Worm (Caenorhabditis elegans) whole organism, mixed stage, embryonic: Measurements from ENCODE around the gene mrpl-49.

ENCODE experiments used
- bed-3 ChIP-seq: fragments of 200-800 bp; sonication (Bioruptor generic); optimal IDR thresholded peaks from 3 replicates; lab custom pipeline; 2018; ENCODE audit warnings: mild to moderate bottlenecking, missing genetic modification characterization, moderate library complexity, missing compliant biosample characterization
- blmp-1 ChIP-seq: fragments of 150-350 bp; optimal IDR thresholded peaks from 2 replicates; lab custom pipeline; 2014; ENCODE audit warnings: missing biosample characterization, missing genetic modification characterization
- drap-1 ChIP-seq: fragments of 200-800 bp; sonication (Bioruptor generic); optimal IDR thresholded peaks from 3 replicates; lab custom pipeline; 2018; ENCODE audit warnings: mild to moderate bottlenecking, missing genetic modification characterization, missing compliant biosample characterization
- elt-1 ChIP-seq: sonication (generic microtip); optimal IDR thresholded peaks from 2 replicates; lab custom pipeline; 2017; ENCODE audit warnings: missing genetic modification characterization, mild to moderate bottlenecking, missing compliant biosample characterization, antibody characterized with exemption, moderate library complexity, borderline replicate concordance; ENCODE audit not compliant: insufficient read depth
- elt-3 ChIP-seq: fragments of 150-350 bp; optimal IDR thresholded peaks from 2 replicates; lab custom pipeline; 2014; ENCODE audit warnings: missing biosample characterization, missing genetic modification characterization
- lin-13 ChIP-seq: fragments of 150-350 bp; optimal IDR thresholded peaks from 2 replicates; lab custom pipeline; 2014; ENCODE audit warnings: missing biosample characterization, missing genetic modification characterization
- lsy-2 ChIP-seq: fragments of 150-350 bp; optimal IDR thresholded peaks from 2 replicates; lab custom pipeline; 2014; ENCODE audit warnings: missing biosample characterization, missing genetic modification characterization
- mab-5 ChIP-seq: fragments of 150-350 bp; optimal IDR thresholded peaks from 2 replicates; lab custom pipeline; 2014; ENCODE audit warnings: missing biosample characterization, missing genetic modification characterization
- nhr-28 ChIP-seq: fragments of 150-350 bp; optimal IDR thresholded peaks from 2 replicates; lab custom pipeline; 2014; ENCODE audit warnings: missing biosample characterization, missing genetic modification characterization
- snpc-4 ChIP-seq: fragments of 150-350 bp; optimal IDR thresholded peaks from 2 replicates; lab custom pipeline; 2014; ENCODE audit warnings: missing biosample characterization, missing genetic modification characterization
- unc-39 ChIP-seq: fragments of 150-350 bp; optimal IDR thresholded peaks from 2 replicates; lab custom pipeline; 2014; ENCODE audit warnings: missing biosample characterization, missing genetic modification characterization
- unc-62 ChIP-seq: fragments of 150-350 bp; optimal IDR thresholded peaks from 2 replicates; lab custom pipeline; 2014; ENCODE audit warnings: missing biosample characterization, missing genetic modification reagents, missing genetic modification characterization
- ztf-11 ChIP-seq: fragments of 150-350 bp; optimal IDR thresholded peaks from 2 replicates; lab custom pipeline; 2014; ENCODE audit warnings: missing biosample characterization, missing genetic modification characterization

- TF ChIP-seq nhr-28 = no peak
- TF ChIP-seq snpc-4 (tag; lab: Kevin White, UChicago) = no peak
- TF ChIP-seq mab-5 (tag; lab: Kevin White, UChicago) = no peak
- no peak for TF ChIP-seq lsy-2 (tag; lab: Kevin White, UChicago)
- TF ChIP-seq lin-13 (tag; lab: Kevin White, UChicago) = no peak
- TF ChIP-seq unc-62 (GFP tag; lab: Kevin White, UChicago) = no peak
- no peak for TF ChIP-seq ztf-11
- TF ChIP-seq drap-1 (GFP tag; lab: Kevin White, UChicago) = no peak
- TF ChIP-seq bed-3 (GFP tag; lab: Kevin White, UChicago) = no peak
- no peak for TF ChIP-seq unc-39 (tag; lab: Kevin White, UChicago)
- TF ChIP-seq elt-3 (tag; lab: Kevin White, UChicago) = no peak
- no peak for TF ChIP-seq elt-1
- no peak for TF ChIP-seq blmp-1 (tag; lab: Kevin White, UChicago)
Measured at ce11 chrV:12751495-12752050, 23.1 kb downstream of the mrpl-49 start, which contains the start of gene C15C8.6.
